Worm (Caenorhabditis elegans) whole organism, L3 larva: Measurements from ENCODE around the gene Y22D7AR.14.
A peak's percentile ranks its signal among the peaks of the same experiment; 100 is the strongest.

Experiments used
- R02D3.7 ChIP-seq: fragments of 150-350 bp; optimal IDR thresholded peaks from 2 replicates; lab custom pipeline; 2014; ENCODE audit warnings: missing biosample characterization, missing genetic modification characterization
- ZK546.5 ChIP-seq: sonication (generic microtip); optimal IDR thresholded peaks from 2 replicates; lab custom pipeline; 2017; ENCODE audit warnings: missing biosample characterization, missing genetic modification characterization
- ama-1 ChIP-seq: fragments of 150-350 bp; optimal IDR thresholded peaks from 2 replicates; lab custom pipeline; 2018
- ceh-16 ChIP-seq: sonication (generic microtip); optimal IDR thresholded peaks from 2 replicates; lab custom pipeline; 2017; ENCODE audit warnings: missing biosample characterization, missing genetic modification characterization
- ceh-28 ChIP-seq: fragments of 150-350 bp; optimal IDR thresholded peaks from 2 replicates; lab custom pipeline; 2014; ENCODE audit warnings: missing biosample characterization, missing genetic modification reagents, missing genetic modification characterization
- ceh-82 ChIP-seq: fragments of 150-350 bp; optimal IDR thresholded peaks from 2 replicates; lab custom pipeline; 2014; ENCODE audit warnings: missing biosample characterization, missing genetic modification characterization
- ceh-9 ChIP-seq: sonication (generic microtip); optimal IDR thresholded peaks from 2 replicates; lab custom pipeline; 2018; ENCODE audit warnings: missing biosample characterization, missing genetic modification characterization
- daf-12 ChIP-seq: fragments of 150-350 bp; optimal IDR thresholded peaks from 2 replicates; lab custom pipeline; 2014; ENCODE audit warnings: missing biosample characterization, missing genetic modification reagents, missing genetic modification characterization
- egl-27 ChIP-seq: sonication (generic microtip); optimal IDR thresholded peaks from 4 replicates; lab custom pipeline; 2017; ENCODE audit warnings: missing biosample characterization, missing genetic modification reagents, missing genetic modification characterization
- egl-5 ChIP-seq: fragments of 150-350 bp; optimal IDR thresholded peaks from 2 replicates; lab custom pipeline; 2017; ENCODE audit warnings: missing biosample characterization, missing genetic modification reagents, missing genetic modification characterization, inconsistent platforms
- eor-1 ChIP-seq, 2 experiments: fragments of 150-350 bp; optimal IDR thresholded peaks; 2 replicates each; lab custom pipeline; 2014 to 2018; ENCODE audit warnings: missing biosample characterization in 2 of 2, missing genetic modification characterization in 2 of 2
- fkh-10 ChIP-seq: sonication (generic microtip); optimal IDR thresholded peaks from 2 replicates; lab custom pipeline; 2017; ENCODE audit warnings: missing biosample characterization, missing genetic modification reagents, missing genetic modification characterization
- fkh-2 ChIP-seq: fragments of 150-350 bp; optimal IDR thresholded peaks from 2 replicates; lab custom pipeline; 2014; ENCODE audit warnings: missing biosample characterization, missing genetic modification reagents, missing genetic modification characterization
- fos-1 ChIP-seq: fragments of 150-350 bp; optimal IDR thresholded peaks from 2 replicates; lab custom pipeline; 2014; ENCODE audit warnings: missing biosample characterization, missing genetic modification characterization
- hmg-11 ChIP-seq: sonication (generic microtip); optimal IDR thresholded peaks from 2 replicates; lab custom pipeline; 2016; ENCODE audit warnings: missing genetic modification characterization, missing compliant biosample characterization
- jun-1 ChIP-seq: fragments of 150-350 bp; optimal IDR thresholded peaks from 2 replicates; lab custom pipeline; 2014; ENCODE audit warnings: missing biosample characterization, missing genetic modification reagents, missing genetic modification characterization
- lin-39 ChIP-seq: fragments of 150-350 bp; optimal IDR thresholded peaks from 2 replicates; lab custom pipeline; 2018; ENCODE audit warnings: missing biosample characterization, missing genetic modification reagents, missing genetic modification characterization
- mdl-1 ChIP-seq: fragments of 150-350 bp; optimal IDR thresholded peaks from 2 replicates; lab custom pipeline; 2014; ENCODE audit warnings: missing biosample characterization, missing genetic modification characterization
- nfya-1 ChIP-seq: sonication (generic microtip); optimal IDR thresholded peaks from 2 replicates; lab custom pipeline; 2017; ENCODE audit warnings: missing genetic modification characterization, mild to moderate bottlenecking, missing compliant biosample characterization, antibody characterized with exemption, moderate library complexity; ENCODE audit not compliant: insufficient read depth
- nhr-12 ChIP-seq: fragments of 150-350 bp; optimal IDR thresholded peaks from 2 replicates; lab custom pipeline; 2014; ENCODE audit warnings: missing biosample characterization, missing genetic modification characterization
- nhr-23 ChIP-seq: fragments of 150-350 bp; optimal IDR thresholded peaks from 2 replicates; lab custom pipeline; 2014; ENCODE audit warnings: missing biosample characterization, missing genetic modification reagents, missing genetic modification characterization
- nhr-237 ChIP-seq: fragments of 150-350 bp; optimal IDR thresholded peaks from 2 replicates; lab custom pipeline; 2014; ENCODE audit warnings: missing biosample characterization, missing genetic modification characterization
- nhr-43 ChIP-seq: sonication (generic microtip); optimal IDR thresholded peaks from 2 replicates; lab custom pipeline; 2016; ENCODE audit warnings: mild to moderate bottlenecking, missing genetic modification characterization, missing compliant biosample characterization; ENCODE audit not compliant: poor library complexity, severe bottlenecking
- nhr-67 ChIP-seq: fragments of 150-350 bp; optimal IDR thresholded peaks from 2 replicates; lab custom pipeline; 2014; ENCODE audit warnings: missing biosample characterization, missing genetic modification characterization
- nhr-76 ChIP-seq: fragments of 150-350 bp; sonication (generic microtip); optimal IDR thresholded peaks from 5 replicates; lab custom pipeline; 2014; ENCODE audit warnings: missing biosample characterization, missing genetic modification characterization
- nhr-77 ChIP-seq: fragments of 150-350 bp; optimal IDR thresholded peaks from 2 replicates; lab custom pipeline; 2014; ENCODE audit warnings: missing biosample characterization, missing genetic modification characterization
- pha-4 ChIP-seq: fragments of 150-350 bp; optimal IDR thresholded peaks from 2 replicates; lab custom pipeline; 2014; ENCODE audit warnings: missing biosample characterization, missing genetic modification reagents, missing genetic modification characterization
- pqm-1 ChIP-seq: fragments of 150-350 bp; optimal IDR thresholded peaks from 2 replicates; lab custom pipeline; 2017; ENCODE audit warnings: missing biosample characterization, missing genetic modification characterization, inconsistent platforms
- skn-1 ChIP-seq: fragments of 150-350 bp; optimal IDR thresholded peaks from 2 replicates; lab custom pipeline; 2014; ENCODE audit warnings: missing biosample characterization, missing genetic modification characterization
- tbx-2 ChIP-seq: sonication (generic microtip); optimal IDR thresholded peaks from 2 replicates; lab custom pipeline; 2016; ENCODE audit warnings: mild to moderate bottlenecking, missing genetic modification characterization, missing compliant biosample characterization
- unc-62 ChIP-seq: fragments of 150-350 bp; sonication (generic microtip); optimal IDR thresholded peaks from 4 replicates; lab custom pipeline; 2014; ENCODE audit warnings: missing biosample characterization, missing genetic modification reagents, missing genetic modification characterization
- zag-1 ChIP-seq: fragments of 150-350 bp; optimal IDR thresholded peaks from 2 replicates; lab custom pipeline; 2014; ENCODE audit warnings: missing biosample characterization, missing genetic modification characterization
- ztf-11 ChIP-seq: fragments of 150-350 bp; optimal IDR thresholded peaks from 2 replicates; lab custom pipeline; 2014; ENCODE audit warnings: missing biosample characterization, missing genetic modification characterization
- ztf-4 ChIP-seq: fragments of 150-350 bp; optimal IDR thresholded peaks from 2 replicates; lab custom pipeline; 2014; ENCODE audit warnings: missing biosample characterization, missing genetic modification characterization

The Y22D7AR.14 gene

DNA sequence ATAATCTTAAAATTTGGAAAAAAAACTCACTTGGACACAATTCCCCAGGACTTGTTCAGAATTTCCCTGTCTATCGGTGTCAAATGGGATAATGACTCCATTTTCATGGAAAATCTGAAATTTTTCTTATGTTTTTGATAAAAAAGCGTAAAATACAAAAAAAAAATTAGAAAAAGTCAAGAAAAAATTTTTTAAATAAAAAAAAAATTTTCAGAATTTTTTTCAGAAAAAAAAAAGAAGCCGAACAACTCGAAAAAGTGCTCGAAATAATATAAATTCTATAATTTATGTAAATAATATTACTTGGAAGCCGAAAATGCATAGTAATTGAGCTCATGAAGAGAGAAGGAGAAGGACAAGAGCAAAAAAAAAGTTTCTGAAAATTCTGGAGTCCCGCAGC is 21.3 kb downstream of the Y22D7AR.14 start, which contains the start of gene glb-30:
Gene glb-30, minus strand, starts transcription at position 101 of the 400 bp plus-strand sequence.
- TF ChIP-seq nhr-43 (tag; lab: Kevin White, UChicago) (no peak), ZK546.5 (tag; lab: Kevin White, UChicago) (no peak), pqm-1 (no peak), hmg-11 (tag; lab: Kevin White, UChicago) (no peak), lin-39 (tag; lab: Kevin White, UChicago) (no peak)

DNA sequence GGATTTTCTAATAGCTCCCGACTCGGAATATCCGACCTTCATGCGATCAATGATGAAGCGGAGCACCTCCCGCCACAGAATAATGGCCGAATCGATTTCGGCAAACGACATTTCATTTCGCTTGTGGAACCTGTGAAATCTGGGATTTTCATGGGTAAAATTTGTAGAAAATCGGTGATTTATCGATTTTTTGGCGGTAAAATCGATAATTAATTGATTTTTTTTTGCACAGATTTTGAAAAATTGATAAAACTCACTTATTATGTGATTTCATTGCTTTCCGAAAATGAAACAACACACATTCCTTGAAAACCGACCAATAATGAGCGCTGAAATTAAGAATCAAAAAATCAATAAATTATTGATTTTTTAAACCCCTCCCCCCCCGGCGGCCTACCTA is 22.9 kb downstream of the Y22D7AR.14 start:
- TF ChIP-seq ceh-28 (tag; lab: Kevin White, UChicago) (peak; percentile 76), fkh-2 (no peak)

DNA sequence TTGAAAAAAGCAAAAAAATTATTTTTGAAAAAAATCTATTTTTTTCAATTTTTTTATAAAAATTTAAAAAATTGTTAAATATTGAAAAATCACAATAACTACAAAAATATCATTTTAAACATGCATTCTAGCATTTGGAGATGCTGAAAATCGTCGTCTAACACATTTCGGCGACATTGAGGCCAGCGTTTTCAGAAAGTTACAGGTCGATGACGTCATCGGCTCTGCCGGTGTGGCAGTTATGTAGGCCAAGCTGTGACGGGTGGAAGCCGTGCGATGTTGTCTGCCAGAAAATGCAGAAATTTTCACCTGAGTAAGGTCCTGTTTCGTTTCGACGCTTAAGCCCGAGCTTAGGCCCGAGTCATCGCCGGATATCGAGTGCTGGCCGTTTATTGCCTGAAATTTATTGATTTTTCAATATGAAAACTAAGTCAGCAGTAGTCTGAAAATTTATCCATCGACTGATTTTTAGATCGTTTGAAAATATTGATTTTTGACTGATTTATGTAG is 24.0 kb downstream of the Y22D7AR.14 start, which contains the start of gene Y22D7AR.3:
Gene Y22D7AR.3, minus strand, starts transcription at position 51 of the 510 bp plus-strand sequence.
- TF ChIP-seq pha-4 (tag; lab: Kevin White, UChicago) (no peak), skn-1 (tag; lab: Kevin White, UChicago) (no peak), fos-1 (tag; lab: Kevin White, UChicago) (no peak), lin-39 (tag; lab: Kevin White, UChicago) (no peak), hmg-11 (tag; lab: Kevin White, UChicago) (no peak), mdl-1 (no peak), R02D3.7 (no peak), eor-1 (tag; optimal IDR thresholded peaks at IDR 0.05; lab: Kevin White, UChicago) (no peak), unc-62 (GFP tag; lab: Kevin White, UChicago) (no peak), ztf-4 (tag; lab: Kevin White, UChicago) (no peak), nhr-237 (tag; lab: Kevin White, UChicago) (no peak)

DNA sequence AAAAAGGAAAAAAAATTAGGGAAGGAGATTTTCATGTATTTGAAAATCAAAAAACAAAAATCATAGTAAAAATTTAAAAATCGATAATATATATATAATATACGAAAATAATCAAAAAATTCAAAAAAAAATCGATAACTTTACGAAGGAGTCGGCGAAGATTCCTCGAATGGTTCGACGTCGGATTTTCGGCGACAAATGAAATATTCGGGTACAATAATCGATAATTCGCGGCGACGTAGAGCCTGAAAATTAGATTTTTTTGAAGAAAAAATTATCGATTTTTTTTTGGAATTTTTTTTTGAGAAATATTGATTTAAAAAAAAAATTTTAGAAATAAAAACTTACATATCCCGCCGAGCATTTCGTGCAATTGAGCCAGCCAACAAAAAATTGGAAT is 24.5 kb downstream of the Y22D7AR.14 start:
- TF ChIP-seq ceh-28 (tag; lab: Kevin White, UChicago) (peak; percentile 60), nhr-23 (tag; lab: Kevin White, UChicago) (no peak)

DNA sequence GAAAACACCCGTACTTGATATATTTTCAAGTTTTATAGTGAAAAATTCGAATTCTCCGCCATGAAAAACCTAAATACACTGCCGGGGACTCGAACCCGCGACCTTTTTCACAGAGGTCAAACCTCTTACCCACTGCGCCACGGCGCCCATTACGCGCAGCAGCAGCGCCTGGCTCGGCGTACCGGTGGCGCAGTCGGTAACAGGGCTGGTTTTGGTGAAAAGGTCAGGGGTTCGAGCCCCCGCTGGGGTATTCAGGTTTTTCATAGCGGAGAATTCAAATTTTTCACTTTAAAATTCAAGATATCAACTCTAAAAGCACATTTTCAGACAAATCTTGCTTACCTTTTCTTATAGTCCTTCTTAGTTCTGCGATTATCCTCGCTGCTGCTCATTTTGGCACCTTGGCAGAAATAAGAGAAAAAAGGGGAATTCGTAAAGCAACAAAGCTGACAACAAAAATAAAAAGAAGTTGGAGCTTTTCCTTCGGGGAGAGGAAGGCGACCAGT is 25.0 kb downstream of the Y22D7AR.14 start, which contains the start of gene Y22D7AL.16:
Gene Y22D7AL.16, minus strand, starts transcription at position 456 of the 506 bp plus-strand sequence.
- TF ChIP-seq fkh-2 = no peak
- TF ChIP-seq pha-4 (tag; lab: Kevin White, UChicago) = no peak
- TF ChIP-seq ceh-9 = no peak
- no peak for TF ChIP-seq zag-1 (tag; lab: Kevin White, UChicago)
- no peak for TF ChIP-seq ztf-11 (tag; lab: Kevin White, UChicago)
- no peak for TF ChIP-seq nhr-12 (tag; lab: Kevin White, UChicago)
- TF ChIP-seq eor-1 (tag; optimal IDR thresholded peaks at IDR 0.05; lab: Kevin White, UChicago) = no peak
- TF ChIP-seq tbx-2 (tag; lab: Kevin White, UChicago) = no peak
- no peak for TF ChIP-seq ama-1 (lab: Kevin White, UChicago)
- TF ChIP-seq lin-39 (tag; lab: Kevin White, UChicago) = no peak

DNA sequence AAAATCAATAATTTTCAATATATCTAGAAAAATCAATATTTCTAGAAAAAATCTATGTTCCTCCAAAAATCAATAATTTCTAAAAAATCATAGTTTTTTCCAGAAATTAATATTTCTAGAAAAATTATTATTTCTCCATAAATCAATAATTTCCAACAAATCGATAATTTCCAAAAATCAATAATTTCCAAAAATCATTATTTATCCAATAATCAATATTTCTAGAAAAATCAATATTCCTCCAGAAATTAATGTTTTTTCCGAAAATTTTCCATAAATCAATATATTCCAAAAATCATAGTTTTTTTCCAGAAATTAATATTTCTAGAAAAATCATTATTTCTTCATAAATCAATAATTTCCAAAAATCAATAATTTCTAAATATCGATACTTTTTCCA is 26.8 kb downstream of the Y22D7AR.14 start:
- TF ChIP-seq ceh-28 (tag; lab: Kevin White, UChicago) = peak; percentile 95
- no peak for TF ChIP-seq nhr-67

DNA sequence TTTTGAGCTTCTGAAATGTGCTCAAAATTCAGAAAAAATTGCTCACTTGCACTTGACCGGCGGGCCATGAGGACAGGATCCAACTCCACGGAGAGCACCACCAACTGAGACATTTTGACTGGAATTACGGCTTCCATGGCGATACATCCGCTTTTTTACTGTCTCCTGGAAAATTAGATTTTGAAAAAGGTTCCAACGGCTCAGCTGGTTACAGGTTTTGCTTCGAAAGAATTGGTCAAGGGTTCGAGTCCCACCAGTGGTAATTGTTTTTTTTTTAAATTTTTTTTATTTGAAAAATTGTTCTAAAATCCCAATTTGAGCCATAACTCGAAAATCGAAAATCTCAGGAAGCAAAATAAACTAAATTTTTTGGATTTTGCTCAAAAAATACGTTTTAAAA is 27.4 kb downstream of the Y22D7AR.14 start:
- TF ChIP-seq nfya-1 (no peak), fos-1 (tag; lab: Kevin White, UChicago) (no peak), hmg-11 (tag; lab: Kevin White, UChicago) (no peak), fkh-10 (GFP tag; lab: Kevin White, UChicago) (no peak), daf-12 (tag; lab: Kevin White, UChicago) (no peak), ceh-16 (tag; lab: Kevin White, UChicago) (no peak), nhr-237 (tag; lab: Kevin White, UChicago) (no peak), ZK546.5 (tag; lab: Kevin White, UChicago) (no peak), egl-27 (tag; lab: Kevin White, UChicago) (no peak), nhr-76 (tag; lab: Kevin White, UChicago) (no peak), nhr-77 (tag; lab: Kevin White, UChicago) (no peak), nhr-43 (tag; lab: Kevin White, UChicago) (no peak), tbx-2 (tag; lab: Kevin White, UChicago) (no peak), nhr-23 (tag; lab: Kevin White, UChicago) (no peak), jun-1 (tag; lab: Kevin White, UChicago) (no peak), ceh-82 (no peak), ceh-9 (no peak), nhr-12 (tag; lab: Kevin White, UChicago) (no peak), ceh-28 (tag; lab: Kevin White, UChicago) (no peak), egl-5 (no peak)
